Fruit fly (Drosophila melanogaster) whole organism, embryonic: ENCODE measurements around the gene Nrd1.

Experiments used
- BEAF-32 ChIP-seq: fragments of 200-800 bp; sonication (Bioruptor generic); optimal IDR thresholded peaks from 3 replicates; lab custom pipeline; 2017; ENCODE audit warnings: missing biosample characterization, missing genetic modification characterization, mild to moderate bottlenecking, moderate library complexity, missing genetic modification reagents
- CG10147 ChIP-seq: fragments of 200-800 bp; sonication (Bioruptor generic); optimal IDR thresholded peaks from 2 replicates; lab custom pipeline; 2019; ENCODE audit warnings: missing biosample characterization, mild to moderate bottlenecking, missing genetic modification characterization, moderate library complexity
- CG10209 ChIP-seq: fragments of 200-800 bp; sonication (Bioruptor generic); optimal IDR thresholded peaks from 3 replicates; lab custom pipeline; 2017; ENCODE audit warnings: missing biosample characterization, mild to moderate bottlenecking, missing genetic modification characterization, missing genetic modification reagents
- CG10274 ChIP-seq: fragments of 200-800 bp; sonication (Bioruptor generic); optimal IDR thresholded peaks from 3 replicates; lab custom pipeline; 2017; ENCODE audit warnings: missing biosample characterization, mild to moderate bottlenecking, missing genetic modification characterization
- CG10321 ChIP-seq: fragments of 200-800 bp; sonication (Bioruptor generic); IDR thresholded peaks from 2 replicates; pipeline ENCODE4 v1.3.6; 2022; ENCODE audit warnings: missing biosample characterization, missing genetic modification characterization
- CG11398 ChIP-seq: fragments of 200-800 bp; sonication (Bioruptor generic); optimal IDR thresholded peaks from 2 replicates; lab custom pipeline; 2016; ENCODE audit warnings: missing biosample characterization, missing genetic modification characterization
- CG13296 ChIP-seq: fragments of 200-800 bp; sonication (Bioruptor generic); optimal IDR thresholded peaks from 3 replicates; lab custom pipeline; 2018; ENCODE audit warnings: missing biosample characterization, mild to moderate bottlenecking, missing genetic modification characterization
- CG13424 ChIP-seq: fragments of 200-800 bp; sonication (Bioruptor generic); optimal IDR thresholded peaks from 2 replicates; lab custom pipeline; 2019; ENCODE audit warnings: missing biosample characterization, mild to moderate bottlenecking, missing genetic modification characterization, moderate library complexity
- CG14441 ChIP-seq: fragments of 200-800 bp; sonication (Bioruptor generic); IDR thresholded peaks from 2 replicates; pipeline ENCODE4 v1.3.6; 2022; ENCODE audit warnings: missing biosample characterization, missing genetic modification characterization
- CG15269 ChIP-seq: fragments of 200-800 bp; sonication (Bioruptor generic); optimal IDR thresholded peaks from 2 replicates; lab custom pipeline; 2018; ENCODE audit warnings: missing biosample characterization, mild to moderate bottlenecking, missing genetic modification characterization, moderate library complexity
- CG15479 ChIP-seq: fragments of 200-800 bp; sonication (Bioruptor generic); optimal IDR thresholded peaks from 3 replicates; lab custom pipeline; 2019; ENCODE audit warnings: missing biosample characterization, mild to moderate bottlenecking, missing genetic modification characterization, moderate library complexity
- CG17359 ChIP-seq: fragments of 200-800 bp; sonication (Bioruptor generic); optimal IDR thresholded peaks from 3 replicates; lab custom pipeline; 2018; ENCODE audit warnings: missing biosample characterization, mild to moderate bottlenecking, missing genetic modification characterization, moderate library complexity
- CG18599 ChIP-seq: fragments of 200-800 bp; sonication (Bioruptor generic); optimal IDR thresholded peaks from 3 replicates; lab custom pipeline; 2017; ENCODE audit warnings: missing biosample characterization, missing genetic modification characterization, mild to moderate bottlenecking, moderate library complexity, missing genetic modification reagents
- CG32532 ChIP-seq: fragments of 200-800 bp; sonication (Bioruptor generic); IDR thresholded peaks from 2 replicates; pipeline ENCODE4 v1.3.6; 2022; ENCODE audit warnings: missing biosample characterization, missing genetic modification characterization
- CG42726 ChIP-seq: fragments of 200-800 bp; sonication (Bioruptor generic); IDR thresholded peaks from 2 replicates; pipeline ENCODE4 v1.3.6; 2022; ENCODE audit warnings: missing biosample characterization, missing genetic modification characterization; ENCODE audit not compliant: partially characterized antibody
- CG7839 ChIP-seq: fragments of 200-800 bp; sonication (Bioruptor generic); optimal IDR thresholded peaks from 3 replicates; lab custom pipeline; 2018; ENCODE audit warnings: missing biosample characterization, mild to moderate bottlenecking, missing genetic modification characterization, moderate library complexity
- CHES-1-like ChIP-seq: fragments of 200-800 bp; sonication (Bioruptor generic); optimal IDR thresholded peaks from 2 replicates; lab custom pipeline; 2016; ENCODE audit warnings: missing biosample characterization, missing genetic modification characterization
- CoRest ChIP-seq: fragments of 200-800 bp; sonication (Bioruptor generic); optimal IDR thresholded peaks from 3 replicates; lab custom pipeline; 2018; ENCODE audit warnings: missing biosample characterization, mild to moderate bottlenecking, missing genetic modification characterization, moderate library complexity
- Drgx ChIP-seq: fragments of 200-800 bp; sonication (Bioruptor generic); IDR thresholded peaks from 2 replicates; pipeline ENCODE4 v1.3.6; 2022; ENCODE audit warnings: missing biosample characterization, missing genetic modification characterization
- Fer2 ChIP-seq: fragments of 200-800 bp; sonication (Bioruptor generic); optimal IDR thresholded peaks from 2 replicates; lab custom pipeline; 2018; ENCODE audit warnings: missing biosample characterization, mild to moderate bottlenecking, missing genetic modification characterization, moderate library complexity
- Gug ChIP-seq: fragments of 200-800 bp; sonication (Bioruptor generic); IDR thresholded peaks from 4 replicates; pipeline ENCODE4 v1.3.6; 2022; ENCODE audit warnings: missing biosample characterization, missing genetic modification characterization
- Hr51 ChIP-seq, 2 experiments: fragments of 200-800 bp; sonication (Bioruptor generic); optimal IDR thresholded peaks; 2 replicates in 1 of 2; 3 replicates in 1 of 2; lab custom pipeline; 2016 to 2018; ENCODE audit warnings: missing biosample characterization in 2 of 2, missing genetic modification characterization in 2 of 2, mild to moderate bottlenecking in 1 of 2, moderate library complexity in 1 of 2
- Lim3 ChIP-seq: fragments of 200-800 bp; sonication (Bioruptor generic); IDR thresholded peaks from 2 replicates; pipeline ENCODE4 v1.3.6; 2022; ENCODE audit warnings: missing biosample characterization, missing genetic modification characterization
- Med ChIP-seq: fragments of 200-800 bp; sonication (Bioruptor generic); peaks from one replicate; lab custom pipeline; 2016; ENCODE audit warnings: missing biosample characterization, missing genetic modification characterization, mild to moderate bottlenecking, inconsistent platforms, moderate library complexity
- Sox102F ChIP-seq: fragments of 200-800 bp; sonication (Bioruptor generic); optimal IDR thresholded peaks from 2 replicates; lab custom pipeline; 2018; ENCODE audit warnings: missing biosample characterization, mild to moderate bottlenecking, missing genetic modification characterization, moderate library complexity
- TFAM ChIP-seq: fragments of 200-800 bp; sonication (Bioruptor generic); optimal IDR thresholded peaks from 2 replicates; lab custom pipeline; 2017; ENCODE audit warnings: missing biosample characterization, missing genetic modification characterization, inconsistent platforms
- Trl ChIP-seq, 3 experiments: fragments of >200 bp in 2 of 3; fragments of 200-800 bp in 1 of 3; sonication (Bioruptor generic) in 1 of 3; optimal IDR thresholded peaks; 2 replicates in 1 of 3; 3 replicates in 2 of 3; lab custom pipeline; 2016 to 2017; ENCODE audit warnings: missing biosample characterization in 1 of 3, missing genetic modification characterization in 1 of 3
- Usf ChIP-seq: fragments of 200-800 bp; sonication (Bioruptor generic); optimal IDR thresholded peaks from 2 replicates; lab custom pipeline; 2017; ENCODE audit warnings: missing genotype, missing biosample characterization, missing genetic modification characterization
- ap ChIP-seq: fragments of 200-800 bp; sonication (Bioruptor generic); IDR thresholded peaks from 2 replicates; pipeline ENCODE4 v1.3.6; 2022; ENCODE audit warnings: missing biosample characterization, missing genetic modification characterization
- bab2 ChIP-seq: fragments of 200-800 bp; sonication (Bioruptor generic); optimal IDR thresholded peaks from 2 replicates; lab custom pipeline; 2016; ENCODE audit warnings: missing biosample characterization, missing genetic modification characterization
- bcd ChIP-seq: fragments of 200-800 bp; sonication (Bioruptor generic); optimal IDR thresholded peaks from 2 replicates; lab custom pipeline; 2017; ENCODE audit warnings: missing biosample characterization, mild to moderate bottlenecking, missing genetic modification characterization
- cg ChIP-seq: fragments of 200-800 bp; sonication (Bioruptor generic); optimal IDR thresholded peaks from 3 replicates; lab custom pipeline; 2019; ENCODE audit warnings: missing biosample characterization, mild to moderate bottlenecking, missing genetic modification characterization, moderate library complexity
- chif ChIP-seq, 2 experiments: fragments of 200-800 bp; sonication (Bioruptor generic); optimal IDR thresholded peaks; 3 replicates each; lab custom pipeline; 2016; ENCODE audit warnings: missing biosample characterization in 2 of 2, missing genetic modification characterization in 2 of 2
- crp ChIP-seq, 2 experiments: fragments of 200-800 bp; sonication (Bioruptor generic); optimal IDR thresholded peaks; 2 replicates in 1 of 2; 3 replicates in 1 of 2; lab custom pipeline; 2017; ENCODE audit warnings: missing biosample characterization in 2 of 2, missing genetic modification characterization in 2 of 2, mild to moderate bottlenecking in 1 of 2, moderate library complexity in 1 of 2
- ems ChIP-seq: fragments of 200-800 bp; sonication (Bioruptor generic); optimal IDR thresholded peaks from 3 replicates; lab custom pipeline; 2016; ENCODE audit warnings: missing biosample characterization, missing genetic modification characterization
- en ChIP-seq: fragments of 200-800 bp; sonication (Bioruptor generic); optimal IDR thresholded peaks from 2 replicates; lab custom pipeline; 2016; ENCODE audit warnings: missing biosample characterization, missing genetic modification characterization
- gem ChIP-seq: fragments of 200-800 bp; sonication (Bioruptor generic); optimal IDR thresholded peaks from 2 replicates; lab custom pipeline; 2019; ENCODE audit warnings: missing biosample characterization, mild to moderate bottlenecking, missing genetic modification characterization, moderate library complexity
- gfzf ChIP-seq: fragments of 200-800 bp; sonication (Bioruptor generic); optimal IDR thresholded peaks from 2 replicates; lab custom pipeline; 2016; ENCODE audit warnings: missing biosample characterization, mild to moderate bottlenecking, missing genetic modification characterization, moderate library complexity
- grau ChIP-seq: fragments of 200-800 bp; optimal IDR thresholded peaks from 3 replicates; lab custom pipeline; 2019; ENCODE audit warnings: missing biosample characterization, mild to moderate bottlenecking, missing genetic modification characterization, moderate library complexity
- insv ChIP-seq, 2 experiments: fragments of 200-800 bp; sonication (Bioruptor generic); optimal IDR thresholded peaks; 3 replicates each; lab custom pipeline; 2016 to 2018; ENCODE audit warnings: missing biosample characterization in 2 of 2, missing genetic modification characterization in 2 of 2
- ken ChIP-seq: fragments of 200-800 bp; sonication (Bioruptor generic); IDR thresholded peaks from 3 replicates; pipeline ENCODE4 v1.3.6; 2022; ENCODE audit warnings: missing biosample characterization, missing genetic modification characterization
- sisA ChIP-seq: fragments of 200-800 bp; sonication (Bioruptor generic); IDR thresholded peaks from 2 replicates; pipeline ENCODE4 v1.3.6; 2022; ENCODE audit warnings: missing biosample characterization, missing genetic modification characterization
- slou ChIP-seq: fragments of 200-800 bp; sonication (Bioruptor generic); optimal IDR thresholded peaks from 3 replicates; lab custom pipeline; 2016; ENCODE audit warnings: missing biosample characterization, missing genetic modification characterization
- stwl ChIP-seq: fragments of 200-800 bp; sonication (Bioruptor generic); optimal IDR thresholded peaks from 3 replicates; lab custom pipeline; 2018; ENCODE audit warnings: missing biosample characterization, mild to moderate bottlenecking, missing genetic modification characterization, moderate library complexity
- tio ChIP-seq: fragments of 200-800 bp; sonication (Bioruptor generic); optimal IDR thresholded peaks from 2 replicates; lab custom pipeline; 2017; ENCODE audit warnings: missing biosample characterization, missing genetic modification characterization, inconsistent platforms
- tx ChIP-seq: fragments of 200-800 bp; sonication (Bioruptor generic); optimal IDR thresholded peaks from 2 replicates; lab custom pipeline; 2016; ENCODE audit warnings: missing biosample characterization, missing genetic modification characterization

Nrd1 gene

DNA sequence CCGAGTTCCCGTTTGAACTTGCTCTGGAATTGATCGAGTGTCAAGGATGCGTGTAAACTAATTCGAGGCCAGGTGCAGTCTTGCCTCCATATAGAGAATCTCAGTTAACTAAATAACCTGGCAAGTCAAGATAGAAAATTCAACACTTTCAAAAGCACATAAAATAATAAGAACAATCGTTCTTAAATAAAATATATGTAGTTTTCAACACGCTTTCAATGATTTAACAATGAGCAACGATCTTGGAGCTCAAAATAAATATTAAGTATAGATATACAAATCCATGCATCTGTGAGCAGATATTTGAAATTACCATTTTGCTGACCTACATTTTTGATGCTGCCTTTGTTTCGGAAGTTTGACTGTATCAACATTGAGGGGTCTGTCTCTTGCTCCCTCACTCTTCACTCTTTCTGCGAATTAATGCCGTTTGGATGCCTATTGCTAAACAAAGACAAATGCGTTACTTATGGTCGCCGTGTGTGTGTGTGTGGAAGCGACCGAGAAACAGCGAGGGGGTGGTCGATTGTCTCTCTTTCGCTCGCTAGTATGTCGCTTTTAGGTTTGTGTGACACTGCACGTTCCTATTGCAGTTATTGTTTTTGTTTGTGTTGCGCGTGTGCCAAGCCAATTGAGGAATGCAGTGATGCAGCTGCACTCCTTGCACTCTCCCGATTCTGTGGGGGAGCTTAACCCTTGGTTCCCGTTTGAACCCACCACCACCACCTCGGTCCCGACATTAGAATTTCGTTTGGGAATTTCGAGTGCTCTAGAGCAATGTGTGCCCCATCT is 48.2 kb downstream of the Nrd1 start (continued):
- peak; percentile 41 for TF ChIP-seq CG15269 (tag; lab: Kevin White, UChicago)
- TF ChIP-seq CG7839 (tag; lab: Kevin White, UChicago) = peak; percentile 20
- peak; percentile 27 for TF ChIP-seq CG18599
- peak; percentile 43 for TF ChIP-seq CoRest
- peak; percentile 5 for TF ChIP-seq CG10209 (GFP tag; lab: Kevin White, UChicago)
- peak; percentile 26; the same call in 1 of the 2 replicates for TF ChIP-seq CG10321
- TF ChIP-seq Hr51 (GFP tag; optimal IDR thresholded peaks at IDR 0.05; lab: Kevin White, UChicago) = peak in 1 of 2 experiments; percentile 46
- TF ChIP-seq Usf (GFP tag; lab: Kevin White, UChicago) = no peak
- TF ChIP-seq CG32532 (GFP tag; lab: Robert Waterston, UW) = peak; percentile 33; the same call in 1 of the 2 replicates
- TF ChIP-seq grau = peak; percentile 79
- no peak for TF ChIP-seq slou
- TF ChIP-seq cg = peak; percentile 39
- 0 out of 2 replicates have a peak, but pooled peaks have one; percentile 15 for TF ChIP-seq sisA
- TF ChIP-seq chif (GFP tag; optimal IDR thresholded peaks at IDR 0.05; lab: Kevin White, UChicago) = no peak

DNA sequence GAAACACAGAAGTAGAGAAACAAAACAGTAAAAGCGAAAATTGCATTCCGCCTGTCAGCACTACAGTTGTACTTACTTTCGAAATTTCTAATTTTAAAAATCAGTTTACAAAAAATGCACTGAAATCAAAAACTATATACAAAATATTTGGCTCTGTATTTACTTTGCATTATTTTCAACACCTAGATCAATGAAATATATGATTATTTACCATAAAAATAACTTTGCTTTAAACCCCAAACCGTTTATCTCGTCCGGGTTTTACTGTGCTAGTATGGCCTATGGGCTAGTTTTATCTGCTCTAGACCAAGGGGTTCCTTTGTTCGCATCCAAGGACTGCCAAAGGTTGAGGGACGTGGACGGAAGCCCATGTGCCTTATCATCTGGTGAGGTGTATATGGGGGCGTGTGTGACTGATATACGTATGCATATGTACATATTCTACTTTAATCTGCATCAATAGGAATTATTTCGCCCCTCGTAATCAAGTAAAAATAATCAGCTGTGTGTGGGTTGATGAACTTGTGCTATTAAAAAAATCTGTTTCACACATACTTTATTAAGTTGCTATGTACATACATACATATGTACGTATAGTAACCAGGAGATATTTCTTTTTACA is 49.3 kb downstream of the Nrd1 start:
- TF ChIP-seq bab2 (GFP tag; lab: Kevin White, UChicago) = no peak
- TF ChIP-seq ken (GFP tag; lab: Robert Waterston, UW) = no peak
- no peak for TF ChIP-seq insv (GFP tag; optimal IDR thresholded peaks at IDR 0.05; lab: Kevin White, UChicago)
- TF ChIP-seq TFAM = no peak
- TF ChIP-seq ap (GFP tag; lab: Robert Waterston, UW) = no peak
- no peak for TF ChIP-seq Gug
- no peak for TF ChIP-seq ems (GFP tag; lab: Kevin White, UChicago)
- TF ChIP-seq CG13424 (tag; lab: Kevin White, UChicago) = no peak
- no peak for TF ChIP-seq CG14441 (GFP tag; lab: Robert Waterston, UW)
- no peak for TF ChIP-seq en
- TF ChIP-seq CHES-1-like = no peak
- no peak for TF ChIP-seq tx
- TF ChIP-seq grau = peak; percentile 58
- no peak for TF ChIP-seq gfzf (GFP tag; lab: Kevin White, UChicago)
- no peak for TF ChIP-seq tio (GFP tag; lab: Kevin White, UChicago)
- TF ChIP-seq stwl (tag; lab: Kevin White, UChicago) = no peak
- TF ChIP-seq Lim3 = no peak
- TF ChIP-seq Fer2 (tag; lab: Kevin White, UChicago) = no peak
- no peak for TF ChIP-seq Sox102F (GFP tag; lab: Kevin White, UChicago)
- no peak for TF ChIP-seq sisA
- TF ChIP-seq CG42726 (GFP tag; lab: Robert Waterston, UW) = no peak
- no peak for TF ChIP-seq BEAF-32
- no peak for TF ChIP-seq CG17359 (tag; lab: Kevin White, UChicago)
- peak; percentile 22 for TF ChIP-seq gem (tag; lab: Kevin White, UChicago)
- no peak for TF ChIP-seq CG11398
- no peak for TF ChIP-seq CG13296 (GFP tag; lab: Kevin White, UChicago)
- peak; percentile 52 for TF ChIP-seq Med
- no peak for TF ChIP-seq CG10147 (GFP tag; lab: Kevin White, UChicago)
- TF ChIP-seq Trl (optimal IDR thresholded peaks at IDR 0.05; lab: Kevin White, UChicago) = no peak
- no peak for TF ChIP-seq Trl (GFP tag; optimal IDR thresholded peaks at IDR 0.05; lab: Kevin White, UChicago)
- no peak for TF ChIP-seq CG10274
- TF ChIP-seq CG10321 = no peak
- TF ChIP-seq Drgx (GFP tag; lab: Robert Waterston, UW) = 0 out of 2 replicates have a peak, but pooled peaks have one; percentile 17
- no peak for TF ChIP-seq CG15479 (GFP tag; lab: Kevin White, UChicago)
- TF ChIP-seq bcd = no peak
- TF ChIP-seq crp (GFP tag; optimal IDR thresholded peaks at IDR 0.05; lab: Kevin White, UChicago) = no peak
